Worm (Caenorhabditis elegans): ENCODE measurements around the gene inx-8.

The inx-8 gene

ce11 chrIV:11700752-11701151 is 27.1 kb downstream of the inx-8 start, which contains the start of gene dpy-20:
Gene dpy-20, minus strand, starts transcription at chrIV:11700852.
- TF ChIP-seq unc-62 (GFP tag; optimal IDR thresholded peaks at IDR 0.05): no peak

- TF ChIP-seq unc-62 (GFP tag; optimal IDR thresholded peaks at IDR 0.05): no peak
These were observed 28.2 kb downstream of the inx-8 start for ce11 chrIV:11701878-11702277.

- no peak for TF ChIP-seq unc-62 (GFP tag; optimal IDR thresholded peaks at IDR 0.05)
These were observed 30.1 kb downstream of the inx-8 start, which contains the start of the genes T22B3.3 and alg-3 for ce11 chrIV:11703685-11704296. Gene T22B3.3, minus strand, starts transcription at chrIV:11703785. Gene alg-3, plus strand, starts transcription at chrIV:11704246.

ce11 chrIV:11710331-11710730 is 36.7 kb downstream of the inx-8 start:
- TF ChIP-seq unc-62 (GFP tag; optimal IDR thresholded peaks at IDR 0.05): no peak

- no peak for TF ChIP-seq unc-62 (GFP tag; optimal IDR thresholded peaks at IDR 0.05)
These were observed 39.6 kb downstream of the inx-8 start for ce11 chrIV:11713289-11713688.

- TF ChIP-seq unc-62 (GFP tag; optimal IDR thresholded peaks at IDR 0.05): no peak
These were observed 41.1 kb downstream of the inx-8 start, which contains the start of gene magi-1 for ce11 chrIV:11714739-11715138. Gene magi-1, plus strand, starts transcription at chrIV:11715039.

ce11 chrIV:11716414-11716813 is 42.8 kb downstream of the inx-8 start:
- TF ChIP-seq unc-62 (GFP tag; optimal IDR thresholded peaks at IDR 0.05): no peak

- no peak for TF ChIP-seq unc-62 (GFP tag; optimal IDR thresholded peaks at IDR 0.05)
These were observed 43.6 kb downstream of the inx-8 start for ce11 chrIV:11717094-11717876.

ce11 chrIV:11718653-11719052 is 45.0 kb downstream of the inx-8 start:
- no peak for TF ChIP-seq unc-62 (GFP tag; optimal IDR thresholded peaks at IDR 0.05)

- no peak for TF ChIP-seq unc-62 (GFP tag; optimal IDR thresholded peaks at IDR 0.05)
These were observed 48.2 kb downstream of the inx-8 start for ce11 chrIV:11721878-11722277.

ce11 chrIV:11723255-11723654 is 49.6 kb downstream of the inx-8 start:
- TF ChIP-seq unc-62 (GFP tag; optimal IDR thresholded peaks at IDR 0.05): no peak

Measured in whole organism, dauer.